Fruit fly (Drosophila melanogaster) whole organism, wandering third instar larva: Measurements from ENCODE around the gene Pect.
A peak's percentile ranks its signal among the peaks of the same experiment; 100 is the strongest.

Experiments used
- Abd-B ChIP-seq: fragments of >200 bp; optimal IDR thresholded peaks from 2 replicates; lab custom pipeline; 2017; ENCODE audit warnings: missing biosample characterization, missing genetic modification characterization
- CG32264 ChIP-seq: fragments of 200-800 bp; sonication (Bioruptor generic); optimal IDR thresholded peaks from 2 replicates; lab custom pipeline; 2016; ENCODE audit warnings: missing biosample characterization, missing genetic modification characterization
- CG9705 ChIP-seq: fragments of 200-800 bp; sonication (Bioruptor generic); optimal IDR thresholded peaks from 2 replicates; lab custom pipeline; 2018; ENCODE audit warnings: missing biosample characterization, mild to moderate bottlenecking, missing genetic modification characterization
- CrebA ChIP-seq: fragments of 200-800 bp; sonication (Bioruptor generic); optimal IDR thresholded peaks from 2 replicates; lab custom pipeline; 2016; ENCODE audit warnings: missing biosample characterization, mild to moderate bottlenecking, missing genetic modification characterization, borderline replicate concordance
- Dfd ChIP-seq: fragments of >200 bp; optimal IDR thresholded peaks from 2 replicates; lab custom pipeline; 2017; ENCODE audit warnings: missing biosample characterization, missing genetic modification characterization
- GATAd ChIP-seq: sonication (Bioruptor generic); optimal IDR thresholded peaks from 2 replicates; lab custom pipeline; 2016; ENCODE audit warnings: missing biosample characterization, missing genetic modification characterization
- HLH106 ChIP-seq: fragments of 200-800 bp; optimal IDR thresholded peaks from 3 replicates; lab custom pipeline; 2019; ENCODE audit warnings: missing biosample characterization, mild to moderate bottlenecking, missing genetic modification characterization, moderate library complexity
- Hnf4 ChIP-seq: fragments of 200-800 bp; sonication (Bioruptor generic); optimal IDR thresholded peaks from 2 replicates; lab custom pipeline; 2016; ENCODE audit warnings: missing biosample characterization, mild to moderate bottlenecking, missing genetic modification characterization
- Hr78 ChIP-seq: fragments of >200 bp; optimal IDR thresholded peaks from 2 replicates; lab custom pipeline; 2017; ENCODE audit warnings: missing biosample characterization, missing genetic modification characterization
- Hr83 ChIP-seq: fragments of 200-300 bp; sonication (Bioruptor generic); optimal IDR thresholded peaks from 2 replicates; lab custom pipeline; 2016; ENCODE audit warnings: missing biosample characterization, mild to moderate bottlenecking, missing genetic modification characterization, moderate library complexity; ENCODE audit not compliant: poor library complexity, severe bottlenecking
- Mio ChIP-seq: sonication (Bioruptor generic); optimal IDR thresholded peaks from 2 replicates; lab custom pipeline; 2016; ENCODE audit warnings: missing biosample characterization, missing genetic modification characterization
- Myc ChIP-seq: fragments of >200 bp; optimal IDR thresholded peaks from 2 replicates; lab custom pipeline; 2017
- N ChIP-seq: fragments of >200 bp; optimal IDR thresholded peaks from 2 replicates; lab custom pipeline; 2018; ENCODE audit warnings: missing biosample characterization, missing external identifiers, missing genetic modification characterization
- OdsH ChIP-seq: fragments of 200-800 bp; sonication (Bioruptor generic); optimal IDR thresholded peaks from 2 replicates; lab custom pipeline; 2016; ENCODE audit warnings: missing biosample characterization, mild to moderate bottlenecking, missing genetic modification characterization
- Rel ChIP-seq, 2 experiments: fragments of 200-800 bp; sonication (Bioruptor generic) in 1 of 2; optimal IDR thresholded peaks; 2 replicates in 1 of 2; 3 replicates in 1 of 2; lab custom pipeline; 2016 to 2019; ENCODE audit warnings: mild to moderate bottlenecking in 2 of 2, missing biosample characterization in 2 of 2, missing genetic modification characterization in 2 of 2, moderate library complexity in 1 of 2
- Vsx2 ChIP-seq: fragments of 200-300, 225-300 bp; sonication (Bioruptor generic); optimal IDR thresholded peaks from 2 replicates; lab custom pipeline; 2018; ENCODE audit warnings: missing biosample characterization, missing genetic modification characterization; ENCODE audit not compliant: partially characterized antibody
- br ChIP-seq: fragments of 200-800 bp; sonication (Bioruptor generic); optimal IDR thresholded peaks from 2 replicates; lab custom pipeline; 2016; ENCODE audit warnings: missing biosample characterization, missing genetic modification characterization
- brk ChIP-seq: fragments of 200-800 bp; sonication (Bioruptor generic); optimal IDR thresholded peaks from 2 replicates; lab custom pipeline; 2016; ENCODE audit warnings: missing biosample characterization, mild to moderate bottlenecking, missing genetic modification characterization
- dl ChIP-seq, 2 experiments: fragments of 175-275, 200-275 bp in 1 of 2; fragments of 200-275 bp in 1 of 2; sonication (Bioruptor generic); optimal IDR thresholded peaks; lab custom pipeline; 2018; ENCODE audit warnings: mild to moderate bottlenecking in 2 of 2, missing biosample characterization in 2 of 2, missing genetic modification characterization in 2 of 2, moderate library complexity in 2 of 2; ENCODE audit not compliant: partially characterized antibody in 2 of 2, insufficient read depth in 1 of 2
- dmrt93B ChIP-seq: fragments of 200-800 bp; sonication (Bioruptor generic); optimal IDR thresholded peaks from 2 replicates; lab custom pipeline; 2018; ENCODE audit warnings: missing biosample characterization, mild to moderate bottlenecking, missing genetic modification characterization
- dsf ChIP-seq: sonication (Bioruptor generic); optimal IDR thresholded peaks from 2 replicates; lab custom pipeline; 2016; ENCODE audit warnings: missing biosample characterization, missing genetic modification characterization, borderline replicate concordance
- ey ChIP-seq: fragments of 200-800 bp; sonication (Bioruptor generic); optimal IDR thresholded peaks from 2 replicates; lab custom pipeline; 2016; ENCODE audit warnings: missing biosample characterization, missing genetic modification characterization
- foxo ChIP-seq, 2 experiments: fragments of 200-800 bp; sonication (Bioruptor generic); optimal IDR thresholded peaks; 2 replicates in 1 of 2; 3 replicates in 1 of 2; lab custom pipeline; 2016 to 2017; ENCODE audit warnings: missing biosample characterization in 2 of 2, missing genetic modification characterization in 2 of 2
- h ChIP-seq: fragments of 200-800 bp; sonication (Bioruptor generic); optimal IDR thresholded peaks from 3 replicates; lab custom pipeline; 2016; ENCODE audit warnings: missing biosample characterization, mild to moderate bottlenecking, missing genetic modification characterization
- jim ChIP-seq: fragments of 175-275, 200-325 bp; sonication (Bioruptor generic); optimal IDR thresholded peaks from 2 replicates; lab custom pipeline; 2016; ENCODE audit warnings: missing biosample characterization, mild to moderate bottlenecking, missing genetic modification characterization
- lola ChIP-seq: fragments of >200 bp; optimal IDR thresholded peaks from 2 replicates; lab custom pipeline; 2017; ENCODE audit warnings: missing biosample characterization, missing genetic modification characterization
- pan ChIP-seq: fragments of >200 bp; optimal IDR thresholded peaks from 2 replicates; lab custom pipeline; 2017
- psq ChIP-seq: fragments of 200-800 bp; sonication (Bioruptor generic); optimal IDR thresholded peaks from 3 replicates; lab custom pipeline; 2017; ENCODE audit warnings: missing biosample characterization, mild to moderate bottlenecking, missing genetic modification characterization, moderate library complexity
- rgr ChIP-seq: fragments of 200-800 bp; sonication (Bioruptor generic); optimal IDR thresholded peaks from 3 replicates; lab custom pipeline; 2016; ENCODE audit warnings: missing biosample characterization, mild to moderate bottlenecking, missing genetic modification characterization
- sage ChIP-seq: fragments of 200-800 bp; sonication (Bioruptor generic); optimal IDR thresholded peaks from 2 replicates; lab custom pipeline; 2016; ENCODE audit warnings: missing biosample characterization, mild to moderate bottlenecking, missing genetic modification characterization
- sv ChIP-seq: fragments of 200-800 bp; sonication (Bioruptor generic); optimal IDR thresholded peaks from 3 replicates; lab custom pipeline; 2016; ENCODE audit warnings: missing biosample characterization, missing genetic modification characterization
- tai ChIP-seq: sonication (Bioruptor generic); optimal IDR thresholded peaks from 2 replicates; lab custom pipeline; 2016; ENCODE audit warnings: missing biosample characterization, missing genetic modification characterization
- usp ChIP-seq: fragments of >200 bp; optimal IDR thresholded peaks from 2 replicates; lab custom pipeline; 2017; ENCODE audit warnings: missing biosample characterization, missing genetic modification characterization
- woc ChIP-seq: sonication (Bioruptor generic); optimal IDR thresholded peaks from 2 replicates; lab custom pipeline; 2016; ENCODE audit warnings: missing biosample characterization, mild to moderate bottlenecking, missing genetic modification characterization

Pect gene

dm6 chr2L:13222225-13222648 is 18.7 kb downstream of the Pect start, which contains the start of the genes Ski6 and CG16812:
Ski6 (minus strand) TSS chr2L:13222429.
CG16812 (plus strand) TSS chr2L:13222587.
- TF ChIP-seq OdsH (GFP tag; lab: Kevin White, UChicago) (peak; percentile 70), dmrt93B (GFP tag; lab: Kevin White, UChicago) (no peak), CG9705 (GFP tag; lab: Kevin White, UChicago) (peak; percentile 40), Dfd (GFP tag; lab: Kevin White, UChicago) (no peak), ey (GFP tag; lab: Kevin White, UChicago) (peak; percentile 46), Hr83 (GFP tag; lab: Kevin White, UChicago) (peak; percentile 36), h (GFP tag; lab: Kevin White, UChicago) (peak; percentile 73), sv (peak; percentile 31), HLH106 (peak; percentile 79), sage (GFP tag; lab: Kevin White, UChicago) (peak; percentile 51)
- TF ChIP-seq, all 38 proteins: peak for 8

- TF ChIP-seq Mio (GFP tag; lab: Kevin White, UChicago) (no peak), usp (no peak), brk (no peak), tai (GFP tag; lab: Kevin White, UChicago) (no peak), psq (GFP tag; lab: Kevin White, UChicago) (no peak), sage (GFP tag; lab: Kevin White, UChicago) (no peak)
Observed at dm6 chr2L:13225225-13225840, 21.8 kb downstream of the Pect start, which contains the start of gene CG15480. CG15480 (minus strand) TSS chr2L:13225275.

- TF ChIP-seq usp (no peak), foxo (GFP tag; optimal IDR thresholded peaks at IDR 0.05; lab: Kevin White, UChicago) (no peak), h (GFP tag; lab: Kevin White, UChicago) (no peak), Rel (GFP tag; optimal IDR thresholded peaks at IDR 0.05; lab: Kevin White, UChicago) (no peak), Rel (tag; optimal IDR thresholded peaks at IDR 0.05; lab: Kevin White, UChicago) (no peak), sv (no peak), Hr83 (GFP tag; lab: Kevin White, UChicago) (no peak), N (GFP tag; lab: Kevin White, UChicago) (no peak), OdsH (GFP tag; lab: Kevin White, UChicago) (no peak), dmrt93B (GFP tag; lab: Kevin White, UChicago) (no peak), HLH106 (no peak), rgr (GFP tag; lab: Kevin White, UChicago) (no peak), GATAd (GFP tag; lab: Kevin White, UChicago) (no peak), woc (GFP tag; lab: Kevin White, UChicago) (no peak), jim (GFP tag; lab: Kevin White, UChicago) (no peak)
Observed at dm6 chr2L:13227242-13227641, 23.7 kb downstream of the Pect start, which contains the start of gene CG16813. CG16813 (plus strand) TSS chr2L:13227529.

dm6 chr2L:13229388-13229882 is 25.9 kb downstream of the Pect start, which contains the start of gene CG16815:
CG16815 (plus strand) TSS chr2L:13229832.
- no peak for TF ChIP-seq CrebA (GFP tag; lab: Kevin White, UChicago)
- TF ChIP-seq dl (GFP tag; optimal IDR thresholded peaks at IDR 0.05; lab: Kevin White, UChicago; ENCODE audit: insufficient read depth in 1 of 2, partially characterized antibody in 2 of 2), result no peak
- TF ChIP-seq usp, result no peak
- no peak for TF ChIP-seq CG9705 (GFP tag; lab: Kevin White, UChicago)
- TF ChIP-seq OdsH (GFP tag; lab: Kevin White, UChicago), result no peak
- TF ChIP-seq pan (lab: Kevin White, UChicago), result no peak
- TF ChIP-seq sv, result no peak
- TF ChIP-seq tai (GFP tag; lab: Kevin White, UChicago), result no peak
- no peak for TF ChIP-seq Abd-B (GFP tag; lab: Kevin White, UChicago)
- no peak for TF ChIP-seq sage (GFP tag; lab: Kevin White, UChicago)

- TF ChIP-seq HLH106, result no peak
- TF ChIP-seq Myc (lab: Kevin White, UChicago), result no peak
- no peak for TF ChIP-seq Vsx2
- TF ChIP-seq pan (lab: Kevin White, UChicago), result no peak
- TF ChIP-seq Dfd (GFP tag; lab: Kevin White, UChicago), result no peak
- TF ChIP-seq dsf (GFP tag; lab: Kevin White, UChicago), result no peak
- no peak for TF ChIP-seq foxo (GFP tag; optimal IDR thresholded peaks at IDR 0.05; lab: Kevin White, UChicago)
- no peak for TF ChIP-seq jim (GFP tag; lab: Kevin White, UChicago)
- no peak for TF ChIP-seq tai (GFP tag; lab: Kevin White, UChicago)
- TF ChIP-seq N (GFP tag; lab: Kevin White, UChicago), result no peak
- TF ChIP-seq Hr83 (GFP tag; lab: Kevin White, UChicago), result no peak
- no peak for TF ChIP-seq Hr78 (GFP tag; lab: Kevin White, UChicago)
- no peak for TF ChIP-seq dl (GFP tag; optimal IDR thresholded peaks at IDR 0.05; lab: Kevin White, UChicago; ENCODE audit: insufficient read depth in 1 of 2, partially characterized antibody in 2 of 2)
- TF ChIP-seq br (GFP tag; lab: Kevin White, UChicago), result no peak
- TF ChIP-seq CG32264 (GFP tag; lab: Kevin White, UChicago), result no peak
- TF ChIP-seq lola (GFP tag; lab: Kevin White, UChicago), result no peak
- TF ChIP-seq dmrt93B (GFP tag; lab: Kevin White, UChicago), result no peak
- TF ChIP-seq usp, result no peak
- no peak for TF ChIP-seq Hnf4 (GFP tag; lab: Kevin White, UChicago)
- TF ChIP-seq h (GFP tag; lab: Kevin White, UChicago), result no peak
- TF ChIP-seq, all 38 proteins: peak for 0
Observed at dm6 chr2L:13231739-13232138, 28.2 kb downstream of the Pect start, which contains the start of gene Prosalpha6T. Prosalpha6T (plus strand) TSS chr2L:13232039.
